Worm (Caenorhabditis elegans) whole organism, L4 larva: ENCODE data around the gene osta-1.

ENCODE experiments used
- D1046.2 ChIP-seq: fragments of 200-800 bp; sonication (Bioruptor generic); IDR thresholded peaks from 2 replicates; pipeline ENCODE4 v1.3.6; 2022; ENCODE audit warnings: missing genetic modification characterization, missing compliant biosample characterization
- F10B5.3 ChIP-seq: sonication (generic microtip); optimal IDR thresholded peaks from 2 replicates; lab custom pipeline; 2016; ENCODE audit warnings: mild to moderate bottlenecking, missing genetic modification characterization, missing compliant biosample characterization
- F26F4.8 ChIP-seq: fragments of 200-800 bp; sonication (Bioruptor generic); conservative IDR thresholded peaks from 2 replicates; pipeline ENCODE4 v1.3.6; 2022; ENCODE audit warnings: missing genetic modification characterization, missing compliant biosample characterization
- F44E2.7 ChIP-seq: fragments of 200-800 bp; sonication (Bioruptor generic); IDR thresholded peaks from 2 replicates; pipeline ENCODE4 v2.1.2; 2022; ENCODE audit warnings: missing genetic modification characterization, missing compliant biosample characterization
- F49E8.2 ChIP-seq: sonication (generic microtip); optimal IDR thresholded peaks from 2 replicates; lab custom pipeline; 2016; ENCODE audit warnings: missing compliant biosample characterization, mild to moderate bottlenecking, missing genetic modification characterization, borderline replicate concordance
- T20F7.1 ChIP-seq: fragments of 200-800 bp; sonication (Bioruptor generic); optimal IDR thresholded peaks from 2 replicates; lab custom pipeline; 2018; ENCODE audit warnings: mild to moderate bottlenecking, missing genetic modification characterization, missing compliant biosample characterization
- T26A8.4 ChIP-seq: fragments of 200-800 bp; sonication (Bioruptor generic); IDR thresholded peaks from 2 replicates; pipeline ENCODE4 v1.3.6; 2022; ENCODE audit warnings: missing genetic modification characterization, missing compliant biosample characterization
- Y75B8A.6 ChIP-seq: fragments of 200-800 bp; sonication (Bioruptor generic); IDR thresholded peaks from 2 replicates; pipeline ENCODE4 v1.3.6; 2022; ENCODE audit warnings: missing genetic modification reagents, missing genetic modification characterization, missing compliant biosample characterization
- ZK337.2 ChIP-seq: fragments of 200-800 bp; sonication (Bioruptor generic); IDR thresholded peaks from 2 replicates; pipeline ENCODE4 v1.3.6; 2022; ENCODE audit warnings: missing genetic modification reagents, missing genetic modification characterization, missing compliant biosample characterization
- aly-2 ChIP-seq: sonication (generic microtip); optimal IDR thresholded peaks from 2 replicates; lab custom pipeline; 2018; ENCODE audit warnings: missing biosample characterization, missing genetic modification characterization
- ama-1 ChIP-seq: fragments of 150-350 bp; optimal IDR thresholded peaks from 2 replicates; lab custom pipeline; 2014; ENCODE audit warnings: inconsistent platforms, mixed read lengths
- attf-4 ChIP-seq: sonication (generic microtip); optimal IDR thresholded peaks from 3 replicates; lab custom pipeline; 2017; ENCODE audit warnings: missing biosample characterization, missing genetic modification characterization
- ceh-32 ChIP-seq: sonication (generic microtip); optimal IDR thresholded peaks from 2 replicates; lab custom pipeline; 2016; ENCODE audit warnings: mild to moderate bottlenecking, missing genetic modification characterization, missing compliant biosample characterization; ENCODE audit not compliant: poor library complexity
- daf-19 ChIP-seq: fragments of 200-800 bp; sonication (Bioruptor generic); conservative IDR thresholded peaks from 2 replicates; pipeline ENCODE4 v1.3.6; 2022; ENCODE audit warnings: missing genetic modification characterization, missing compliant biosample characterization
- dmd-6 ChIP-seq: fragments of 200-800 bp; sonication (Bioruptor generic); IDR thresholded peaks from 2 replicates; pipeline ENCODE4 v1.3.6; 2022; ENCODE audit warnings: missing genetic modification reagents, missing genetic modification characterization, missing compliant biosample characterization
- dmd-8 ChIP-seq: fragments of 200-800 bp; sonication (Bioruptor generic); IDR thresholded peaks from 2 replicates; pipeline ENCODE4 v1.3.6; 2022; ENCODE audit warnings: missing genetic modification characterization, missing compliant biosample characterization
- dpl-1 ChIP-seq: fragments of 150-350 bp; optimal IDR thresholded peaks from 2 replicates; lab custom pipeline; 2014; ENCODE audit warnings: missing biosample characterization, missing genetic modification reagents, missing genetic modification characterization
- dve-1 ChIP-seq: sonication (generic microtip); optimal IDR thresholded peaks from 2 replicates; lab custom pipeline; 2017; ENCODE audit warnings: antibody characterized with exemption, mild to moderate bottlenecking, missing genetic modification characterization, missing compliant biosample characterization; ENCODE audit not compliant: insufficient read depth
- egl-43 ChIP-seq: fragments of 200-800 bp; sonication (Bioruptor generic); IDR thresholded peaks from 2 replicates; pipeline ENCODE4 v1.3.6; 2022; ENCODE audit warnings: missing genetic modification reagents, missing genetic modification characterization, missing compliant biosample characterization
- hlh-11 ChIP-seq: fragments of 200-800 bp; sonication (Bioruptor generic); optimal IDR thresholded peaks from 2 replicates; lab custom pipeline; 2018; ENCODE audit warnings: mild to moderate bottlenecking, missing genetic modification characterization, missing compliant biosample characterization
- lin-15B ChIP-seq: fragments of 150-350 bp; sonication (generic microtip); optimal IDR thresholded peaks from 3 replicates; lab custom pipeline; 2014; ENCODE audit warnings: missing biosample characterization, missing genetic modification characterization
- lsy-2 ChIP-seq, 2 experiments: fragments of 150-350 bp in 1 of 2; sonication (generic microtip) in 1 of 2; optimal IDR thresholded peaks; 2 replicates each; lab custom pipeline; 2014 to 2017; ENCODE audit warnings: missing biosample characterization in 2 of 2, missing genetic modification characterization in 2 of 2
- madf-5 ChIP-seq, 2 experiments: fragments of 200-800 bp; sonication (Bioruptor generic); IDR thresholded peaks; 2 replicates each; pipeline ENCODE4 v1.3.6; 2022; ENCODE audit warnings: missing compliant biosample characterization in 2 of 2, missing genetic modification characterization in 2 of 2
- mdt-29 ChIP-seq: fragments of 200-800 bp; sonication (Bioruptor generic); IDR thresholded peaks from 2 replicates; pipeline ENCODE4 v1.3.6; 2022; ENCODE audit warnings: missing genetic modification reagents, missing genetic modification characterization, missing compliant biosample characterization
- mep-1 ChIP-seq: fragments of 150-350 bp; sonication (generic microtip); optimal IDR thresholded peaks from 3 replicates; lab custom pipeline; 2014; ENCODE audit warnings: missing biosample characterization, missing genetic modification characterization
- mes-2 ChIP-seq: sonication (generic microtip); optimal IDR thresholded peaks from 2 replicates; lab custom pipeline; 2016; ENCODE audit warnings: missing genotype, mild to moderate bottlenecking, missing genetic modification characterization, missing compliant biosample characterization; ENCODE audit not compliant: poor library complexity, severe bottlenecking
- nhr-10 ChIP-seq: fragments of 150-350 bp; optimal IDR thresholded peaks from 2 replicates; lab custom pipeline; 2014; ENCODE audit warnings: missing biosample characterization, missing genetic modification characterization
- nhr-11 ChIP-seq: fragments of 150-350 bp; optimal IDR thresholded peaks from 2 replicates; lab custom pipeline; 2014; ENCODE audit warnings: missing biosample characterization, missing genetic modification characterization
- nhr-28 ChIP-seq: fragments of 150-350 bp; optimal IDR thresholded peaks from 2 replicates; lab custom pipeline; 2014; ENCODE audit warnings: missing biosample characterization, missing genetic modification characterization
- nhr-42 ChIP-seq: fragments of 200-800 bp; sonication (Bioruptor generic); IDR thresholded peaks from 2 replicates; pipeline ENCODE4 v1.3.6; 2022; ENCODE audit warnings: missing genetic modification characterization, missing compliant biosample characterization
- nhr-48 ChIP-seq: sonication (generic microtip); optimal IDR thresholded peaks from 2 replicates; lab custom pipeline; 2016; ENCODE audit warnings: mild to moderate bottlenecking, missing genetic modification characterization, missing compliant biosample characterization
- nhr-77 ChIP-seq: fragments of 150-350 bp; optimal IDR thresholded peaks from 2 replicates; lab custom pipeline; 2014; ENCODE audit warnings: missing biosample characterization, missing genetic modification characterization
- pqm-1 ChIP-seq: sonication (generic microtip); optimal IDR thresholded peaks from 2 replicates; lab custom pipeline; 2017; ENCODE audit warnings: missing biosample characterization, missing genetic modification characterization
- set-16 ChIP-seq: fragments of 200-800 bp; sonication (Bioruptor generic); IDR thresholded peaks from 2 replicates; pipeline ENCODE4 v1.3.6; 2022; ENCODE audit warnings: missing genetic modification reagents, missing genetic modification characterization, missing compliant biosample characterization
- skn-1 ChIP-seq: fragments of 150-350 bp; optimal IDR thresholded peaks from 2 replicates; lab custom pipeline; 2014; ENCODE audit warnings: missing biosample characterization, missing genetic modification characterization
- spr-1 ChIP-seq: sonication (generic microtip); optimal IDR thresholded peaks from 2 replicates; lab custom pipeline; 2016; ENCODE audit warnings: mild to moderate bottlenecking, missing genetic modification characterization, missing compliant biosample characterization
- spr-3 ChIP-seq: fragments of 200-800 bp; sonication (Bioruptor generic); optimal IDR thresholded peaks from 2 replicates; lab custom pipeline; 2018; ENCODE audit warnings: mild to moderate bottlenecking, missing genetic modification characterization, missing compliant biosample characterization
- tag-97 ChIP-seq: fragments of 200-800 bp; sonication (Bioruptor generic); IDR thresholded peaks from 2 replicates; pipeline ENCODE4 v1.3.6; 2022; ENCODE audit warnings: missing genetic modification characterization, missing compliant biosample characterization
- zip-2 ChIP-seq: fragments of 150-350 bp; optimal IDR thresholded peaks from 2 replicates; lab custom pipeline; 2014; ENCODE audit warnings: missing biosample characterization, missing genetic modification characterization

Gene osta-1

DNA sequence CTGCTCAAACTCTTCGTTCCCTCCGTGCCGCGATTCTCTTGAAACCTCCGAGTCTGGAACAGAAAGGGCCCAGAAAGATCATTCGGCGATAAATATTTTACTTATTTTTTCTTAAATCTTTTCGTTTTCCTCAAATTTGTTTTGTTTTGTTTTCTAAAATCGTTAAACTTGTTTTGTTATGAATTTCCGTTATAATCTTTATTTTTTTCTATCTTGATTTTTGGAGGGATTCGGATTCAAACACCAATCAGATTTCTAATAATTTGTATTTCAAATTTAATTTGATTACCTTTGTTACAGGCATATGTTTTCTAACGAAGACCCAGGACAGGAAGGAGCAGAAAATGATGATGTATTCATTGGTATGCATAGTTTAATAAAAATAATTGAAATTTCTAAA is 40.8 kb downstream of the osta-1 start, which contains the start of gene C23H3.5:
Gene C23H3.5 (plus strand): TSS at position 301 of the 400 bp plus-strand sequence.
- TF ChIP-seq tag-97 (GFP tag; lab: Robert Waterston, UW) (no peak), lin-15B (tag; lab: Kevin White, UChicago) (no peak), F26F4.8 (GFP tag; lab: Robert Waterston, UW) (no peak), spr-3 (GFP tag; lab: Kevin White, UChicago) (no peak), spr-1 (tag; lab: Kevin White, UChicago) (no peak), mep-1 (tag; lab: Kevin White, UChicago) (no peak), attf-4 (tag; lab: Kevin White, UChicago) (no peak), set-16 (GFP tag; lab: Robert Waterston, UW) (no peak), dmd-8 (GFP tag; lab: Robert Waterston, UW) (no peak), T20F7.1 (GFP tag; lab: Kevin White, UChicago) (no peak), zip-2 (tag; lab: Kevin White, UChicago) (no peak), skn-1 (tag; lab: Kevin White, UChicago) (no peak), nhr-48 (tag; lab: Kevin White, UChicago) (no peak), F44E2.7 (GFP tag; lab: Robert Waterston, UW) (no peak), ZK337.2 (GFP tag; lab: Robert Waterston, UW) (no peak), D1046.2 (GFP tag; lab: Robert Waterston, UW) (no peak)

DNA sequence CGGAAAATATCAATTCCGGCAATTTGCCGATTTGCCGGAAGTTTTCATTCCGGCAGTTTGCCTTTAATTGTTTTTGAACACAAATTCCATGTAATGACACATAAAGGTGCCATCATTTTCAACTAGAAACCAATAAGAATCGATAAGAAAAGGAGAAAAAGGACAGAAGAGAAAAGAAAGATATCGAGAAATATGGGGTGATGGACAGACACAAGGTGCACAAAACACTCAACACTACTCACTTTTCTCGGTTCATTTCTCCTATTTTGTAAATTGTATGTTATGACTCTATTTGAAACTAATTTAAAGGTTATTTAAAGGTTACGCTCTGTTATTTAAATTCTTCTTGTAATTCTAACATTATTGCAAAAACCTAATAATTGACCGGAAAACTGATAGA is 44.4 kb downstream of the osta-1 start:
- TF ChIP-seq daf-19 (GFP tag; lab: Robert Waterston, UW) (no peak), dve-1 (peak; percentile 45), aly-2 (tag; lab: Kevin White, UChicago) (no peak), pqm-1 (tag; lab: Kevin White, UChicago) (peak; percentile 42), nhr-42 (no peak), dpl-1 (no peak), mdt-29 (GFP tag; lab: Robert Waterston, UW) (no peak), dmd-6 (peak; percentile 25; the same call in 1 of the 2 replicates), nhr-77 (tag; lab: Kevin White, UChicago) (peak; percentile 53), madf-5 (GFP tag; IDR thresholded peaks at IDR 0.05; lab: Robert Waterston, UW) (0 out of 4 replicates have a peak, but pooled peaks of 1 of the 2 experiments have one; percentile 46), mes-2 (tag; lab: Kevin White, UChicago) (peak; percentile 1), T20F7.1 (GFP tag; lab: Kevin White, UChicago) (peak; percentile 6), nhr-11 (tag; lab: Kevin White, UChicago) (no peak), egl-43 (GFP tag; lab: Robert Waterston, UW) (no peak), lsy-2 (tag; optimal IDR thresholded peaks at IDR 0.05; lab: Kevin White, UChicago) (no peak), ama-1 (lab: Kevin White, UChicago) (no peak), Y75B8A.6 (no peak), nhr-28 (peak; percentile 76), hlh-11 (tag; lab: Kevin White, UChicago) (peak; percentile 53), lin-15B (tag; lab: Kevin White, UChicago) (no peak), F49E8.2 (tag; lab: Kevin White, UChicago) (no peak), F10B5.3 (tag; lab: Kevin White, UChicago) (no peak)

DNA sequence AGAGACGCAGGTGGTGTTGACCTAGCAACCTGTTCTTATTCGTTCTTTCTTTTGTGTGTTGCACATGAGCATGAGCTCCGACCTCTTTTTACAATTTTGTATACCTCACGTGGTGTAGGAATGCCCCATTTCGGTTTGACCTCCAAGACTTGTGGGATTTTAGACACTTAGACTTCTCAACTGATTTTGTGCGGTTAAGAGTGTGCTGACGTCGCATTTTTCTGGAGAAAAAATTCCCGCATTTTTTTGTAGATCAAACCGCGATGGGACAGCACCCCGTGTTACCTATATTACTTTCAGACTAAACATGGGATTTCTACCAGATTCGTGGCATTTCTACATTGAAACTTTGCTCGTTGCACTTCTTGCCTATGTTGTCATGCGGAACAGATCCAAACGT is 44.9 kb downstream of the osta-1 start, which contains the start of gene sptl-1:
Gene sptl-1 (plus strand): TSS at position 301 of the 400 bp plus-strand sequence.
- TF ChIP-seq ZK337.2 (GFP tag; lab: Robert Waterston, UW) (no peak), ceh-32 (tag; lab: Kevin White, UChicago) (no peak), mes-2 (tag; lab: Kevin White, UChicago) (peak; percentile 7), T26A8.4 (GFP tag; lab: Robert Waterston, UW) (no peak), spr-3 (GFP tag; lab: Kevin White, UChicago) (no peak), zip-2 (tag; lab: Kevin White, UChicago) (no peak), nhr-10 (tag; lab: Kevin White, UChicago) (no peak), F44E2.7 (GFP tag; lab: Robert Waterston, UW) (no peak)
